Fruit fly (Drosophila melanogaster) whole organism, embryonic: ENCODE measurements around the gene CG31793.

ENCODE experiments used
- Antp ChIP-seq: fragments of 200-800 bp; sonication (Bioruptor generic); optimal IDR thresholded peaks from 3 replicates; lab custom pipeline; 2016; ENCODE audit warnings: missing biosample characterization, missing genetic modification characterization
- Asciz ChIP-seq: fragments of 200-800 bp; sonication (Bioruptor generic); optimal IDR thresholded peaks from 2 replicates; lab custom pipeline; 2017; ENCODE audit warnings: missing biosample characterization, mild to moderate bottlenecking, missing genetic modification characterization, missing genetic modification reagents
- Blimp-1 ChIP-seq: fragments of 200-800 bp; sonication (Bioruptor generic); optimal IDR thresholded peaks from 3 replicates; lab custom pipeline; 2018; ENCODE audit warnings: missing biosample characterization, missing genetic modification characterization, mild to moderate bottlenecking, moderate library complexity, missing genetic modification reagents
- CG11723 ChIP-seq: fragments of 200-800 bp; sonication (Bioruptor generic); optimal IDR thresholded peaks from 2 replicates; lab custom pipeline; 2017; ENCODE audit warnings: missing biosample characterization, mild to moderate bottlenecking, missing genetic modification characterization
- CG15269 ChIP-seq: fragments of 200-800 bp; sonication (Bioruptor generic); optimal IDR thresholded peaks from 2 replicates; lab custom pipeline; 2018; ENCODE audit warnings: missing biosample characterization, mild to moderate bottlenecking, missing genetic modification characterization, moderate library complexity
- CG16863 ChIP-seq: fragments of 200-800 bp; sonication (Bioruptor generic); optimal IDR thresholded peaks from 3 replicates; lab custom pipeline; 2016; ENCODE audit warnings: missing biosample characterization, missing genetic modification characterization
- CG2129 ChIP-seq: fragments of 200-800 bp; sonication (Bioruptor generic); IDR thresholded peaks from 2 replicates; pipeline ENCODE4 v1.3.6; 2022; ENCODE audit warnings: missing biosample characterization, missing genetic modification characterization; ENCODE audit not compliant: partially characterized antibody
- CG2199 ChIP-seq: fragments of 200-800 bp; sonication (Bioruptor generic); IDR thresholded peaks from 3 replicates; pipeline ENCODE4 v1.3.6; 2022; ENCODE audit warnings: missing biosample characterization, missing genetic modification characterization
- CG2875 ChIP-seq: fragments of 200-800 bp; sonication (Bioruptor generic); optimal IDR thresholded peaks from 2 replicates; lab custom pipeline; 2017; ENCODE audit warnings: missing biosample characterization, mild to moderate bottlenecking, missing genetic modification characterization, missing genetic modification reagents
- CG2889 ChIP-seq: fragments of 200-800 bp; sonication (Bioruptor generic); IDR thresholded peaks from 3 replicates; pipeline ENCODE4 v1.3.6; 2022; ENCODE audit warnings: missing biosample characterization, missing genetic modification characterization
- CG34376 ChIP-seq: fragments of 200-800 bp; sonication (Bioruptor generic); optimal IDR thresholded peaks from 2 replicates; lab custom pipeline; 2018; ENCODE audit warnings: missing biosample characterization, mild to moderate bottlenecking, missing genetic modification characterization
- CG3838 ChIP-seq: fragments of 200-800 bp; sonication (Bioruptor generic); optimal IDR thresholded peaks from 3 replicates; lab custom pipeline; 2016; ENCODE audit warnings: missing biosample characterization, missing genetic modification characterization
- CG3847 ChIP-seq: fragments of 200-800 bp; sonication (Bioruptor generic); IDR thresholded peaks from 2 replicates; pipeline ENCODE4 v1.3.6; 2022; ENCODE audit warnings: missing biosample characterization, missing genetic modification characterization
- CG4820 ChIP-seq: fragments of 200-800 bp; sonication (Bioruptor generic); optimal IDR thresholded peaks from 3 replicates; lab custom pipeline; 2016; ENCODE audit warnings: missing biosample characterization, missing genetic modification characterization
- CG6254 ChIP-seq: fragments of 200-800 bp; sonication (Bioruptor generic); optimal IDR thresholded peaks from 3 replicates; lab custom pipeline; 2017; ENCODE audit warnings: mild to moderate bottlenecking, missing biosample characterization, missing genetic modification reagents, missing genetic modification characterization
- CG6813 ChIP-seq: fragments of 200-800 bp; sonication (Bioruptor generic); optimal IDR thresholded peaks from 2 replicates; lab custom pipeline; 2017; ENCODE audit warnings: missing biosample characterization, missing genetic modification characterization, mild to moderate bottlenecking, moderate library complexity, missing genetic modification reagents
- CG7357 ChIP-seq: fragments of 200-800 bp; sonication (Bioruptor generic); IDR thresholded peaks from 3 replicates; pipeline ENCODE4 v1.3.6; 2022; ENCODE audit warnings: missing biosample characterization, missing genetic modification characterization
- CG8478 ChIP-seq: fragments of >200 bp; optimal IDR thresholded peaks from 2 replicates; lab custom pipeline; 2018
- CG9817 ChIP-seq: fragments of 200-800 bp; sonication (Bioruptor generic); optimal IDR thresholded peaks from 2 replicates; lab custom pipeline; 2018; ENCODE audit warnings: missing biosample characterization, mild to moderate bottlenecking, missing genetic modification characterization, moderate library complexity
- CoRest ChIP-seq: fragments of 200-800 bp; sonication (Bioruptor generic); optimal IDR thresholded peaks from 3 replicates; lab custom pipeline; 2018; ENCODE audit warnings: missing biosample characterization, mild to moderate bottlenecking, missing genetic modification characterization, moderate library complexity
- Doc3 ChIP-seq: fragments of 200-800 bp; sonication (Bioruptor generic); IDR thresholded peaks from 3 replicates; pipeline ENCODE4 v1.3.6; 2022; ENCODE audit warnings: missing biosample characterization, missing genetic modification characterization; ENCODE audit not compliant: partially characterized antibody
- Gug ChIP-seq: fragments of 200-800 bp; sonication (Bioruptor generic); IDR thresholded peaks from 4 replicates; pipeline ENCODE4 v1.3.6; 2022; ENCODE audit warnings: missing biosample characterization, missing genetic modification characterization
- Hey ChIP-seq: fragments of 200-800 bp; sonication (Bioruptor generic); optimal IDR thresholded peaks from 3 replicates; lab custom pipeline; 2018; ENCODE audit warnings: missing biosample characterization, mild to moderate bottlenecking, missing genetic modification characterization
- Hr51 ChIP-seq, 2 experiments: fragments of 200-800 bp; sonication (Bioruptor generic); optimal IDR thresholded peaks; 2 replicates in 1 of 2; 3 replicates in 1 of 2; lab custom pipeline; 2016 to 2018; ENCODE audit warnings: missing biosample characterization in 2 of 2, missing genetic modification characterization in 2 of 2, mild to moderate bottlenecking in 1 of 2, moderate library complexity in 1 of 2
- Mad ChIP-seq: fragments of 200-800 bp; sonication (Bioruptor generic); optimal IDR thresholded peaks from 2 replicates; lab custom pipeline; 2016; ENCODE audit warnings: missing biosample characterization, missing genetic modification characterization
- Med ChIP-seq: fragments of 200-800 bp; sonication (Bioruptor generic); peaks from one replicate; lab custom pipeline; 2016; ENCODE audit warnings: missing biosample characterization, missing genetic modification characterization, mild to moderate bottlenecking, inconsistent platforms, moderate library complexity
- Mrtf ChIP-seq: fragments of 200-800 bp; sonication (Bioruptor generic); IDR thresholded peaks from 3 replicates; pipeline ENCODE4 v1.3.6; 2022; ENCODE audit warnings: missing biosample characterization, missing genetic modification characterization
- NK7.1 ChIP-seq: fragments of 200-800 bp; sonication (Bioruptor generic); optimal IDR thresholded peaks from 3 replicates; lab custom pipeline; 2016; ENCODE audit warnings: missing biosample characterization, missing genetic modification characterization
- Neu2 ChIP-seq: fragments of 200-800 bp; sonication (Bioruptor generic); optimal IDR thresholded peaks from 3 replicates; lab custom pipeline; 2016; ENCODE audit warnings: missing biosample characterization, missing genetic modification characterization, borderline replicate concordance
- Nf-YC ChIP-seq: fragments of 200-800 bp; optimal IDR thresholded peaks from 3 replicates; lab custom pipeline; 2019; ENCODE audit warnings: missing biosample characterization, mild to moderate bottlenecking, missing genetic modification characterization, moderate library complexity
- Rfx ChIP-seq: fragments of 200-800 bp; sonication (Bioruptor generic); IDR thresholded peaks from 2 replicates; pipeline ENCODE4 v1.3.6; 2022; ENCODE audit warnings: missing biosample characterization, missing genetic modification characterization
- Scr ChIP-seq: fragments of 200-800 bp; sonication (Bioruptor generic); IDR thresholded peaks from 2 replicates; pipeline ENCODE4 v1.3.6; 2022; ENCODE audit warnings: missing biosample characterization, missing genetic modification characterization; ENCODE audit not compliant: partially characterized antibody
- TFAM ChIP-seq: fragments of 200-800 bp; sonication (Bioruptor generic); optimal IDR thresholded peaks from 2 replicates; lab custom pipeline; 2017; ENCODE audit warnings: missing biosample characterization, missing genetic modification characterization, inconsistent platforms
- YL-1 ChIP-seq: fragments of 200-800 bp; sonication (Bioruptor generic); optimal IDR thresholded peaks from 3 replicates; lab custom pipeline; 2017; ENCODE audit warnings: missing biosample characterization, mild to moderate bottlenecking, missing genetic modification characterization
- ab ChIP-seq: fragments of 200-800 bp; sonication (Bioruptor generic); optimal IDR thresholded peaks from 2 replicates; lab custom pipeline; 2016; ENCODE audit warnings: missing biosample characterization, missing genetic modification characterization
- bcd ChIP-seq: fragments of 200-800 bp; sonication (Bioruptor generic); optimal IDR thresholded peaks from 2 replicates; lab custom pipeline; 2017; ENCODE audit warnings: missing biosample characterization, mild to moderate bottlenecking, missing genetic modification characterization
- cad ChIP-seq: fragments of >200 bp; optimal IDR thresholded peaks from 2 replicates; lab custom pipeline; 2017; ENCODE audit warnings: missing biosample characterization, missing genetic modification characterization
- chinmo ChIP-seq: fragments of 200-800 bp; sonication (Bioruptor generic); IDR thresholded peaks from 4 replicates; pipeline ENCODE4 v1.3.6; 2022; ENCODE audit warnings: missing biosample characterization, missing genetic modification characterization; ENCODE audit not compliant: partially characterized antibody
- ci ChIP-seq: fragments of 200-800 bp; sonication (Bioruptor generic); IDR thresholded peaks from 3 replicates; pipeline ENCODE4 v1.3.6; 2022; ENCODE audit warnings: missing biosample characterization, missing genetic modification characterization
- dan ChIP-seq: fragments of 200-800 bp; sonication (Bioruptor generic); IDR thresholded peaks from 2 replicates; pipeline ENCODE4 v1.3.6; 2022; ENCODE audit warnings: missing biosample characterization, missing genetic modification characterization
- dpn ChIP-seq, 2 experiments: fragments of 200-800 bp; sonication (Bioruptor generic); optimal IDR thresholded peaks; 3 replicates each; lab custom pipeline; 2016; ENCODE audit warnings: missing biosample characterization in 2 of 2, missing genetic modification characterization in 2 of 2
- jumu ChIP-seq: fragments of 200-800 bp; sonication (Bioruptor generic); optimal IDR thresholded peaks from 3 replicates; lab custom pipeline; 2016; ENCODE audit warnings: missing biosample characterization, missing genetic modification characterization
- mld ChIP-seq: fragments of 200-800 bp; sonication (Bioruptor generic); IDR thresholded peaks from 3 replicates; pipeline ENCODE4 v1.3.6; 2022; ENCODE audit warnings: missing biosample characterization, missing genetic modification characterization; ENCODE audit not compliant: partially characterized antibody
- nau ChIP-seq: fragments of 200-800 bp; sonication (Bioruptor generic); optimal IDR thresholded peaks from 3 replicates; lab custom pipeline; 2017; ENCODE audit warnings: missing biosample characterization, mild to moderate bottlenecking, missing genetic modification characterization, missing genetic modification reagents
- otp ChIP-seq: fragments of 200-800 bp; sonication (Bioruptor generic); IDR thresholded peaks from 3 replicates; pipeline ENCODE4, ENCODE4 v1.3.6; 2022; ENCODE audit warnings: missing biosample characterization, missing genetic modification characterization
- sug ChIP-seq: fragments of 200-800 bp; optimal IDR thresholded peaks from 2 replicates; lab custom pipeline; 2019; ENCODE audit warnings: missing biosample characterization, mild to moderate bottlenecking, missing genetic modification characterization, moderate library complexity
- toy ChIP-seq: fragments of 200-800 bp; sonication (Bioruptor generic); IDR thresholded peaks from 2 replicates; pipeline ENCODE4 v1.3.6; 2022; ENCODE audit warnings: missing biosample characterization, missing genetic modification characterization
- vvl ChIP-seq: fragments of 200-800 bp; sonication (Bioruptor generic); IDR thresholded peaks from 2 replicates; pipeline ENCODE4 v1.3.6; 2022; ENCODE audit warnings: missing biosample characterization, missing genetic modification characterization
- zen ChIP-seq: fragments of 200-800 bp; sonication (Bioruptor generic); optimal IDR thresholded peaks from 3 replicates; lab custom pipeline; 2018; ENCODE audit warnings: missing biosample characterization, mild to moderate bottlenecking, missing genetic modification characterization, moderate library complexity
- zfh2 ChIP-seq: fragments of 200-800 bp; sonication (Bioruptor generic); optimal IDR thresholded peaks from 2 replicates; lab custom pipeline; 2016; ENCODE audit warnings: missing biosample characterization, missing genetic modification characterization

Gene CG31793

dm6 chr2L:18995660-18996417 lies 7.3 kb upstream of the CG31793 start, which contains the start of gene CG10650 (continued):
- TF ChIP-seq sug (tag; lab: Kevin White, UChicago) = peak; percentile 73
- TF ChIP-seq ab (GFP tag; lab: Kevin White, UChicago) = no peak
- TF ChIP-seq CG6254 (GFP tag; lab: Kevin White, UChicago) = no peak
- TF ChIP-seq Nf-YC (tag; lab: Kevin White, UChicago) = peak; percentile 12
- no peak for TF ChIP-seq CG4820
- no peak for TF ChIP-seq CG9817 (tag; lab: Kevin White, UChicago)
- TF ChIP-seq Gug = no peak
- TF ChIP-seq nau (GFP tag; lab: Kevin White, UChicago) = no peak
- peak; percentile 17 for TF ChIP-seq CG34376
- no peak for TF ChIP-seq Antp (GFP tag; lab: Kevin White, UChicago)
- no peak for TF ChIP-seq CG16863
- no peak for TF ChIP-seq zfh2 (GFP tag; lab: Kevin White, UChicago)
- TF ChIP-seq Med (GFP tag; lab: Kevin White, UChicago) = no peak
- TF ChIP-seq NK7.1 = no peak
- TF ChIP-seq toy (GFP tag; lab: Robert Waterston, UW) = no peak
- TF ChIP-seq CG7357 = no peak
- no peak for TF ChIP-seq CG3838
- TF ChIP-seq Mad (GFP tag; lab: Kevin White, UChicago) = no peak
- TF ChIP-seq chinmo (GFP tag; lab: Robert Waterston, UW) = peak; percentile 78; the same call in 2 of the 4 replicates
- TF ChIP-seq vvl (GFP tag; lab: Robert Waterston, UW) = no peak
- TF ChIP-seq Rfx = no peak
- peak; percentile 5 for TF ChIP-seq CG6813 (GFP tag; lab: Kevin White, UChicago)
- no peak for TF ChIP-seq bcd (GFP tag; lab: Kevin White, UChicago)
- TF ChIP-seq CG2889 (GFP tag; lab: Robert Waterston, UW) = no peak
- no peak for TF ChIP-seq CG11723 (GFP tag; lab: Kevin White, UChicago)
- TF ChIP-seq CoRest (tag; lab: Kevin White, UChicago) = no peak
- TF ChIP-seq Doc3 (GFP tag; lab: Robert Waterston, UW) = no peak
- no peak for TF ChIP-seq YL-1
- TF ChIP-seq zen (tag; lab: Kevin White, UChicago) = no peak
- no peak for TF ChIP-seq cad
- no peak for TF ChIP-seq CG2129 (GFP tag; lab: Robert Waterston, UW)
- no peak for TF ChIP-seq Neu2 (GFP tag; lab: Kevin White, UChicago)
- no peak for TF ChIP-seq Hr51 (GFP tag; optimal IDR thresholded peaks at IDR 0.05; lab: Kevin White, UChicago)
- TF ChIP-seq otp = 0 out of 3 replicates have a peak, but pooled peaks have one; percentile 19
- no peak for TF ChIP-seq ci (GFP tag; lab: Robert Waterston, UW)
- TF ChIP-seq CG3847 (GFP tag; lab: Robert Waterston, UW) = no peak
- TF ChIP-seq Hey (tag; lab: Kevin White, UChicago) = peak; percentile 36
- no peak for TF ChIP-seq Scr (GFP tag; lab: Robert Waterston, UW)
- TF ChIP-seq CG8478 (lab: Kevin White, UChicago) = no peak
- no peak for TF ChIP-seq mld
- 0 out of 3 replicates have a peak, but pooled peaks have one; percentile 34 for TF ChIP-seq CG2199
- TF ChIP-seq CG15269 (tag; lab: Kevin White, UChicago) = no peak
- TF ChIP-seq Asciz = no peak
- TF ChIP-seq Blimp-1 = no peak
- no peak for TF ChIP-seq TFAM (GFP tag; lab: Kevin White, UChicago)
- no peak for TF ChIP-seq jumu (GFP tag; lab: Kevin White, UChicago)
- no peak for TF ChIP-seq dan
- no peak for TF ChIP-seq dpn (GFP tag; optimal IDR thresholded peaks at IDR 0.05; lab: Kevin White, UChicago)
- TF ChIP-seq CG2875 = no peak
- TF ChIP-seq Mrtf (GFP tag; lab: Robert Waterston, UW) = no peak
